Fruit fly (Drosophila melanogaster) Kc167 (cell line): Measurements from ENCODE around the gene CG1273.

Experiments
- Myc ChIP-seq: fragments of >200 bp; optimal IDR thresholded peaks from 2 replicates; lab custom pipeline; 2017; ENCODE audit warnings: missing external identifiers
- Sin3A ChIP-seq: fragments of >200 bp; optimal IDR thresholded peaks from 2 replicates; lab custom pipeline; 2018; ENCODE audit warnings: missing external identifiers
- h ChIP-seq: fragments of >200 bp; optimal IDR thresholded peaks from 3 replicates; lab custom pipeline; 2018; ENCODE audit warnings: missing external identifiers
- insv ChIP-seq: fragments of >200 bp; optimal IDR thresholded peaks from 3 replicates; lab custom pipeline; 2018; ENCODE audit warnings: missing external identifiers
- psq ChIP-seq: fragments of >200 bp; optimal IDR thresholded peaks from 2 replicates; lab custom pipeline; 2017; ENCODE audit warnings: missing external identifiers
- ttk ChIP-seq: sonication (Bioruptor generic); optimal IDR thresholded peaks from 2 replicates; lab custom pipeline; 2017; ENCODE audit warnings: missing external identifiers

- no peak for TF ChIP-seq Sin3A (lab: Kevin White, UChicago)
- no peak for TF ChIP-seq Myc (lab: Kevin White, UChicago)
- TF ChIP-seq h (lab: Kevin White, UChicago), result no peak
- TF ChIP-seq insv (lab: Kevin White, UChicago), result no peak
- no peak for TF ChIP-seq ttk
- TF ChIP-seq psq (lab: Kevin White, UChicago), result no peak
These were observed 36.4 kb upstream of the CG1273 start, which contains the start of gene CG46460 for dm6 chr3L:4227164-4227563.
